Worm (Caenorhabditis elegans) whole organism, midembryonic: Measurements from ENCODE around the gene Y62H9A.8.

Experiments used
- cog-1 ChIP-seq: sonication (generic microtip); optimal IDR thresholded peaks from 2 replicates; lab custom pipeline; 2016; ENCODE audit warnings: missing genetic modification characterization, missing compliant biosample characterization
- klf-2 ChIP-seq: fragments of 200-800 bp; sonication (Bioruptor generic); conservative IDR thresholded peaks from 2 replicates; pipeline ENCODE4 v1.3.6; 2022; ENCODE audit warnings: missing genetic modification reagents, missing genetic modification characterization, missing compliant biosample characterization
- ref-1 ChIP-seq: fragments of 200-800 bp; sonication (Bioruptor generic); conservative IDR thresholded peaks from 2 replicates; pipeline ENCODE4 v1.3.6; 2022; ENCODE audit warnings: missing genetic modification reagents, missing genetic modification characterization, missing compliant biosample characterization
- ztf-23 ChIP-seq: fragments of 200-800 bp; sonication (Bioruptor generic); IDR thresholded peaks from 2 replicates; pipeline ENCODE4 v1.3.6; 2022; ENCODE audit warnings: missing genetic modification reagents, missing genetic modification characterization, missing compliant biosample characterization

- no peak for TF ChIP-seq ztf-23 (GFP tag; lab: Robert Waterston, UW)
- no peak for TF ChIP-seq ref-1 (GFP tag; lab: Robert Waterston, UW)
- no peak for TF ChIP-seq klf-2 (GFP tag; lab: Robert Waterston, UW)
- TF ChIP-seq cog-1 (tag; lab: Kevin White, UChicago), result no peak
Observed at ce11 chrX:11896708-11897107, 4.5 kb upstream of the Y62H9A.8 start.
